Worm (Caenorhabditis elegans) whole organism, L1 larva: ENCODE data around the gene dnj-25.

Experiments
- C04F5.9 ChIP-seq: sonication (generic microtip); optimal IDR thresholded peaks from 2 replicates; lab custom pipeline; 2016; ENCODE audit warnings: missing genetic modification characterization, missing compliant biosample characterization
- F16B12.6 ChIP-seq: fragments of 150-350 bp; optimal IDR thresholded peaks from 2 replicates; lab custom pipeline; 2014; ENCODE audit warnings: missing biosample characterization, missing genetic modification characterization
- aha-1 ChIP-seq: fragments of 150-350 bp; optimal IDR thresholded peaks from 2 replicates; lab custom pipeline; 2014; ENCODE audit warnings: missing biosample characterization, missing genetic modification characterization
- aly-2 ChIP-seq: fragments of 150-350 bp; optimal IDR thresholded peaks from 2 replicates; lab custom pipeline; 2014; ENCODE audit warnings: missing biosample characterization, missing genetic modification characterization
- ama-1 ChIP-seq: fragments of 150-350 bp; optimal IDR thresholded peaks from 2 replicates; lab custom pipeline; 2014
- ceh-63 ChIP-seq: fragments of 200-800 bp; sonication (Bioruptor generic); optimal IDR thresholded peaks from 2 replicates; lab custom pipeline; 2018; ENCODE audit warnings: mild to moderate bottlenecking, missing genetic modification characterization, missing compliant biosample characterization
- ceh-88 ChIP-seq: fragments of 200-800 bp; sonication (Bioruptor generic); IDR thresholded peaks from 2 replicates; pipeline ENCODE4 v1.3.6; 2022; ENCODE audit warnings: missing genetic modification characterization, missing compliant biosample characterization
- ceh-90 ChIP-seq: sonication (generic microtip); optimal IDR thresholded peaks from 2 replicates; lab custom pipeline; 2016; ENCODE audit warnings: missing genetic modification characterization, missing compliant biosample characterization
- efl-1 ChIP-seq, 4 experiments: fragments of 150-350 bp; optimal IDR thresholded peaks in 3 of 4; peaks in 1 of 4; 1 replicate in 1 of 4; 2 replicates in 3 of 4; lab custom pipeline; 2014; ENCODE audit warnings: missing biosample characterization in 2 of 4, missing genetic modification characterization in 2 of 4, missing genetic modification reagents in 2 of 4
- egl-13 ChIP-seq: sonication (generic microtip); optimal IDR thresholded peaks from 2 replicates; lab custom pipeline; 2016; ENCODE audit warnings: missing genotype, missing genetic modification reagents, missing genetic modification characterization, missing compliant biosample characterization
- fkh-10 ChIP-seq: sonication (generic microtip); optimal IDR thresholded peaks from 2 replicates; lab custom pipeline; 2017; ENCODE audit warnings: missing biosample characterization, missing genetic modification reagents, missing genetic modification characterization
- fkh-8 ChIP-seq: sonication (generic microtip); optimal IDR thresholded peaks from 2 replicates; lab custom pipeline; 2016; ENCODE audit warnings: mild to moderate bottlenecking, missing genetic modification characterization, missing compliant biosample characterization
- fos-1 ChIP-seq: fragments of 150-350 bp; optimal IDR thresholded peaks from 2 replicates; lab custom pipeline; 2014; ENCODE audit warnings: missing biosample characterization, missing genetic modification characterization
- grh-1 ChIP-seq: fragments of 200-800 bp; sonication (Bioruptor generic); IDR thresholded peaks from 2 replicates; pipeline ENCODE4 v1.3.6; 2022; ENCODE audit warnings: missing genetic modification reagents, missing genetic modification characterization, missing compliant biosample characterization
- hlh-4 ChIP-seq: sonication (generic microtip); optimal IDR thresholded peaks from 2 replicates; lab custom pipeline; 2016; ENCODE audit warnings: mild to moderate bottlenecking, missing genetic modification characterization, missing compliant biosample characterization
- hpl-2 ChIP-seq: fragments of 150-350 bp; optimal IDR thresholded peaks from 2 replicates; lab custom pipeline; 2014; ENCODE audit warnings: missing biosample characterization, missing genetic modification reagents, missing genetic modification characterization
- jun-1 ChIP-seq: fragments of 150-350 bp; optimal IDR thresholded peaks from 2 replicates; lab custom pipeline; 2014; ENCODE audit warnings: missing biosample characterization, missing genetic modification reagents, missing genetic modification characterization
- lin-13 ChIP-seq: fragments of 150-350 bp; optimal IDR thresholded peaks from 2 replicates; lab custom pipeline; 2014; ENCODE audit warnings: missing biosample characterization, missing genetic modification reagents, missing genetic modification characterization
- lin-14 ChIP-seq: fragments of 200-800 bp; sonication (Bioruptor generic); optimal IDR thresholded peaks from 2 replicates; lab custom pipeline; 2018; ENCODE audit warnings: mild to moderate bottlenecking, missing genetic modification characterization, moderate library complexity, missing compliant biosample characterization
- lin-15B ChIP-seq: fragments of 150-350 bp; sonication (generic microtip); optimal IDR thresholded peaks from 3 replicates; lab custom pipeline; 2014; ENCODE audit warnings: missing biosample characterization, missing genetic modification characterization
- lin-39 ChIP-seq: fragments of 150-350 bp; optimal IDR thresholded peaks from 2 replicates; lab custom pipeline; 2014; ENCODE audit warnings: missing biosample characterization, missing genetic modification reagents, missing genetic modification characterization
- lir-3 ChIP-seq: sonication (generic microtip); optimal IDR thresholded peaks from 2 replicates; lab custom pipeline; 2016; ENCODE audit warnings: mild to moderate bottlenecking, missing genetic modification characterization, moderate library complexity, missing compliant biosample characterization; ENCODE audit not compliant: poor library complexity
- mab-9 ChIP-seq: fragments of 200-800 bp; sonication (Bioruptor generic); IDR thresholded peaks from 2 replicates; pipeline ENCODE4 v1.3.6; 2022; ENCODE audit warnings: missing genetic modification reagents, missing genetic modification characterization, missing compliant biosample characterization
- nhr-19 ChIP-seq: fragments of 200-800 bp; sonication (Bioruptor generic); conservative IDR thresholded peaks from 2 replicates; pipeline ENCODE4 v1.3.6; 2022; ENCODE audit warnings: missing genetic modification characterization, missing compliant biosample characterization
- nhr-20 ChIP-seq: sonication (generic microtip); optimal IDR thresholded peaks from 2 replicates; lab custom pipeline; 2016; ENCODE audit warnings: mild to moderate bottlenecking, missing genetic modification characterization, missing compliant biosample characterization
- nhr-237 ChIP-seq: fragments of 150-350 bp; optimal IDR thresholded peaks from 2 replicates; lab custom pipeline; 2014; ENCODE audit warnings: missing biosample characterization, missing genetic modification characterization
- nhr-47 ChIP-seq: sonication (generic microtip); optimal IDR thresholded peaks from 2 replicates; lab custom pipeline; 2016; ENCODE audit warnings: mild to moderate bottlenecking, missing genetic modification characterization, moderate library complexity, missing compliant biosample characterization
- nhr-71 ChIP-seq: sonication (generic microtip); optimal IDR thresholded peaks from 2 replicates; lab custom pipeline; 2016; ENCODE audit warnings: mild to moderate bottlenecking, missing genetic modification characterization, moderate library complexity, missing compliant biosample characterization
- nhr-76 ChIP-seq: sonication (generic microtip); optimal IDR thresholded peaks from 2 replicates; lab custom pipeline; 2017; ENCODE audit warnings: missing biosample characterization, missing genetic modification characterization
- nhr-77 ChIP-seq: fragments of 150-350 bp; optimal IDR thresholded peaks from 2 replicates; lab custom pipeline; 2014; ENCODE audit warnings: missing biosample characterization, missing genetic modification characterization
- nhr-85 ChIP-seq: sonication (generic microtip); peaks from one replicate; lab custom pipeline; 2016; ENCODE audit warnings: missing genetic modification characterization, inconsistent platforms, missing compliant biosample characterization
- pag-3 ChIP-seq: sonication (generic microtip); optimal IDR thresholded peaks from 2 replicates; lab custom pipeline; 2017; ENCODE audit warnings: missing genetic modification characterization, mild to moderate bottlenecking, missing compliant biosample characterization, antibody characterized with exemption, borderline replicate concordance; ENCODE audit not compliant: insufficient read depth
- pax-3 ChIP-seq: fragments of 200-800 bp; sonication (Bioruptor generic); optimal IDR thresholded peaks from 2 replicates; lab custom pipeline; 2018; ENCODE audit warnings: mild to moderate bottlenecking, missing genetic modification characterization, moderate library complexity, missing compliant biosample characterization
- rnt-1 ChIP-seq: sonication (generic microtip); optimal IDR thresholded peaks from 2 replicates; lab custom pipeline; 2016; ENCODE audit warnings: mild to moderate bottlenecking, missing genetic modification characterization, moderate library complexity, missing compliant biosample characterization
- snpc-4 ChIP-seq: fragments of 150-350 bp; optimal IDR thresholded peaks from 2 replicates; lab custom pipeline; 2014; ENCODE audit warnings: missing biosample characterization, missing genetic modification characterization
- snu-23 ChIP-seq: sonication (generic microtip); optimal IDR thresholded peaks from 2 replicates; lab custom pipeline; 2016; ENCODE audit warnings: missing genetic modification characterization, missing compliant biosample characterization
- sox-4 ChIP-seq: sonication (generic microtip); optimal IDR thresholded peaks from 2 replicates; lab custom pipeline; 2016; ENCODE audit warnings: missing genetic modification characterization, missing compliant biosample characterization
- sptf-1 ChIP-seq: fragments of 150-350 bp; optimal IDR thresholded peaks from 2 replicates; lab custom pipeline; 2014; ENCODE audit warnings: missing biosample characterization, missing genetic modification characterization
- sup-37 ChIP-seq: fragments of 200-800 bp; sonication (Bioruptor generic); optimal IDR thresholded peaks from 2 replicates; lab custom pipeline; 2018; ENCODE audit warnings: mild to moderate bottlenecking, missing genetic modification characterization, missing compliant biosample characterization
- unc-86 ChIP-seq: sonication (generic microtip); optimal IDR thresholded peaks from 2 replicates; lab custom pipeline; 2016; ENCODE audit warnings: missing genetic modification characterization, missing compliant biosample characterization
- vab-15 ChIP-seq: sonication (generic microtip); optimal IDR thresholded peaks from 2 replicates; lab custom pipeline; 2017; ENCODE audit warnings: missing genotype, mild to moderate bottlenecking, missing genetic modification characterization, missing compliant biosample characterization
- zip-4 ChIP-seq: fragments of 200-800 bp; sonication (Bioruptor generic); optimal IDR thresholded peaks from 2 replicates; lab custom pipeline; 2018; ENCODE audit warnings: mild to moderate bottlenecking, missing genetic modification characterization, moderate library complexity, missing compliant biosample characterization
- ztf-11 ChIP-seq, 2 experiments: sonication (generic microtip); optimal IDR thresholded peaks; 2 replicates each; lab custom pipeline; 2016 to 2017; ENCODE audit warnings: missing genetic modification characterization in 2 of 2, missing biosample characterization in 1 of 2, missing compliant biosample characterization in 1 of 2
- ztf-4 ChIP-seq: fragments of 150-350 bp; optimal IDR thresholded peaks from 2 replicates; lab custom pipeline; 2014; ENCODE audit warnings: missing biosample characterization, missing genetic modification characterization

Gene dnj-25

DNA sequence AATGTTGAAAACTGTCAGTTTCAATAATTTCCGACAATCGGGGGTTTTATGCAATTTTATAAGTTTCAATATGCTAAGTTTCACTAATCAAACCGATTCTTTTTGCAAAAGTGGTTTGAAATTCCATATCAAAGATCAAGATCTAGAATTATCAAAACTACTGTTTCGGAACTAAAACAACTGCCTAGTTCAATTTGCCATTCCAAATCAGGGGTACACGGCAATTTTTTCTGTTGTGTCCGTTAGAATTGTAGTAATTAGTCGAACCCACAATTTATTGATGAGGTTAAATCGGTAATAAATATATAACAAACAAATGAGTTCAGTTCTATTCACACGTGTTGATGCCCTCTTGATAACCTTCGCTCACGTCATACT is 41.7 kb upstream of the dnj-25 start:
- TF ChIP-seq efl-1 (optimal IDR thresholded peaks at IDR 0.05; lab: Kevin White, UChicago) (no peak), efl-1 (GFP tag; optimal IDR thresholded peaks at IDR 0.05 in 1 of 2; lab: Kevin White, UChicago) (peak in 1 of 2 experiments; percentile 64), hlh-4 (tag; lab: Kevin White, UChicago) (no peak), nhr-77 (tag; lab: Kevin White, UChicago) (no peak), ceh-88 (GFP tag; lab: Robert Waterston, UW) (no peak), F16B12.6 (tag; lab: Kevin White, UChicago) (no peak), snpc-4 (no peak)

- TF ChIP-seq lin-14 (GFP tag; lab: Kevin White, UChicago) (peak; percentile 12), mab-9 (GFP tag; lab: Robert Waterston, UW) (no peak), sptf-1 (tag; lab: Kevin White, UChicago) (no peak), lin-39 (peak; percentile 46), egl-13 (tag; lab: Kevin White, UChicago) (peak; percentile 39), nhr-76 (tag; lab: Kevin White, UChicago) (no peak), ama-1 (lab: Kevin White, UChicago) (peak; percentile 66), nhr-47 (peak; percentile 9), vab-15 (no peak), ztf-4 (tag; lab: Kevin White, UChicago) (peak; percentile 37)
Observed at ce11 chrV:20785050-20785847, 41.1 kb upstream of the dnj-25 start.

DNA sequence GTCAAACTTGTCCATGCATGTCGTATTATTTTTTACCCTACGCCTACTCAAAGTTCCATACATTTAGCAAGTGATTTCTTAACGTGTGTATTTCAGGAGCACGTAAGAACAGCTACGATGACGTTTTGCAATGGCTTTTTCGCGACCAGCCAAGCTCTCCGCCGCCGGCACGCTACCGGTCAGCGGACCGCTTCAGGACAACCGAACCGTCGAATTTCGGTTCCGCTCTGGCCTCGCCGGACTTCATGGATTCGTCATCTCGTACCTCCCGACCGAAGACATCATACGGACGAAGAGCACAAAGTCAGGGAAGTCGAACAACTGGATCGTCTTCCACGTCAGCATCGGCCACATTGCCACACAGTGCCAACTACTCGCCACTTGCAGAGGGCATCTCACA is 39.5 kb upstream of the dnj-25 start:
- no peak for TF ChIP-seq jun-1
- TF ChIP-seq efl-1 (optimal IDR thresholded peaks at IDR 0.05; lab: Kevin White, UChicago), result no peak
- peak in 1 of 2 experiments; percentile 30 for TF ChIP-seq efl-1 (GFP tag; optimal IDR thresholded peaks at IDR 0.05 in 1 of 2; lab: Kevin White, UChicago)

DNA sequence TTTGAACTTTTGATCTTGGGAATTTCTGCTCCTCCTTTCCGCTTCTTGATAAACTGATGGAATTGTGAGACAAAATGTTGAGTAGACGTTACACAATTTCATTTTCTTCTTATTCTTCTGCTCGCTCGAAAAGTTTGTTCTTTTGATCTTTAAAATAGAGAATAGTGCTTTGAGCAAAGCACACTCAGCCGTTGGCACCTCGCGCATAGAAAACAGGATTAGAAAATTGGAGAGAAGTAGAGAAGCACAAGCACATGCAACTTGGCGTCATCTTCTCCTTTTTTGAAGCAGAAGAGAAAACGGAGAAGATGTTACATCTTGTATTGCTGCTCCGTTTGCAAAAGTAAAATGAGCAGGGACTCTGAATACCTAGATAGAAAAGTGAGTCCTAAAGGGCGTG is 38.0 kb upstream of the dnj-25 start:
- TF ChIP-seq snpc-4 (no peak), hlh-4 (tag; lab: Kevin White, UChicago) (no peak), pax-3 (no peak), lir-3 (tag; lab: Kevin White, UChicago) (no peak), unc-86 (tag; lab: Kevin White, UChicago) (peak; percentile 73), ceh-90 (tag; lab: Kevin White, UChicago) (no peak), lin-15B (tag; lab: Kevin White, UChicago) (no peak), C04F5.9 (tag; lab: Kevin White, UChicago) (no peak), rnt-1 (tag; lab: Kevin White, UChicago) (peak; percentile 1), nhr-85 (tag; lab: Kevin White, UChicago) (no peak), sup-37 (no peak), nhr-19 (peak; percentile 83), nhr-20 (tag; lab: Kevin White, UChicago) (peak; percentile 84), nhr-76 (tag; lab: Kevin White, UChicago) (no peak), nhr-47 (peak; percentile 80), ceh-63 (GFP tag; lab: Kevin White, UChicago) (no peak), grh-1 (GFP tag; lab: Robert Waterston, UW) (no peak), aly-2 (peak; percentile 27), nhr-237 (tag; lab: Kevin White, UChicago) (no peak), nhr-71 (tag; lab: Kevin White, UChicago) (peak; percentile 91), snu-23 (GFP tag; lab: Kevin White, UChicago) (peak; percentile 65), lin-14 (GFP tag; lab: Kevin White, UChicago) (peak; percentile 93), fkh-8 (tag; lab: Kevin White, UChicago) (peak; percentile 93), ama-1 (lab: Kevin White, UChicago) (peak; percentile 30), efl-1 (optimal IDR thresholded peaks at IDR 0.05; lab: Kevin White, UChicago) (peak in 1 of 2 experiments; percentile 28), efl-1 (GFP tag; optimal IDR thresholded peaks at IDR 0.05 in 1 of 2; lab: Kevin White, UChicago) (peak in 1 of 2 experiments; percentile 9), pag-3 (tag; lab: Kevin White, UChicago) (no peak), hpl-2 (no peak), lin-13 (GFP tag; lab: Kevin White, UChicago) (no peak), zip-4 (GFP tag; lab: Kevin White, UChicago) (no peak), fkh-10 (GFP tag; lab: Kevin White, UChicago) (peak; percentile 97), aha-1 (no peak), sox-4 (tag; lab: Kevin White, UChicago) (peak; percentile 0), ztf-11 (tag; optimal IDR thresholded peaks at IDR 0.05; lab: Kevin White, UChicago) (no peak), ceh-88 (GFP tag; lab: Robert Waterston, UW) (no peak), fos-1 (tag; lab: Kevin White, UChicago) (no peak)
